Fruit fly (Drosophila melanogaster) whole organism, embryonic: ENCODE results near the gene holn1.

ENCODE experiments used
- Asciz ChIP-seq: fragments of 200-800 bp; sonication (Bioruptor generic); optimal IDR thresholded peaks from 2 replicates; lab custom pipeline; 2017; ENCODE audit warnings: missing biosample characterization, mild to moderate bottlenecking, missing genetic modification characterization, missing genetic modification reagents
- Atf6 ChIP-seq: fragments of 200-800 bp; sonication (Bioruptor generic); IDR thresholded peaks from 2 replicates; pipeline ENCODE4 v1.3.6; 2022; ENCODE audit warnings: missing biosample characterization, missing genetic modification characterization
- CG10209 ChIP-seq: fragments of 200-800 bp; sonication (Bioruptor generic); optimal IDR thresholded peaks from 3 replicates; lab custom pipeline; 2017; ENCODE audit warnings: missing biosample characterization, mild to moderate bottlenecking, missing genetic modification characterization, missing genetic modification reagents
- CG11695 ChIP-seq: fragments of 200-800 bp; sonication (Bioruptor generic); IDR thresholded peaks from 3 replicates; pipeline ENCODE4 v1.3.6; 2022; ENCODE audit warnings: missing biosample characterization, missing genetic modification characterization
- CG13296 ChIP-seq: fragments of 200-800 bp; sonication (Bioruptor generic); optimal IDR thresholded peaks from 3 replicates; lab custom pipeline; 2018; ENCODE audit warnings: missing biosample characterization, mild to moderate bottlenecking, missing genetic modification characterization
- CG14441 ChIP-seq: fragments of 200-800 bp; sonication (Bioruptor generic); IDR thresholded peaks from 2 replicates; pipeline ENCODE4 v1.3.6; 2022; ENCODE audit warnings: missing biosample characterization, missing genetic modification characterization
- CG15601 ChIP-seq: fragments of 200-800 bp; sonication (Bioruptor generic); optimal IDR thresholded peaks from 3 replicates; lab custom pipeline; 2019; ENCODE audit warnings: missing biosample characterization, mild to moderate bottlenecking, missing genetic modification characterization, moderate library complexity
- CG16779 ChIP-seq: fragments of 200-800 bp; sonication (Bioruptor generic); IDR thresholded peaks from 2 replicates; pipeline ENCODE4 v1.3.6; 2022; ENCODE audit warnings: missing biosample characterization, missing genetic modification characterization
- CG17612 ChIP-seq: fragments of 200-800 bp; sonication (Bioruptor generic); IDR thresholded peaks from 2 replicates; pipeline ENCODE4 v1.3.6; 2022; ENCODE audit warnings: missing biosample characterization, missing genetic modification characterization
- CG17912 ChIP-seq: fragments of 200-800 bp; sonication (Bioruptor generic); optimal IDR thresholded peaks from 2 replicates; lab custom pipeline; 2018; ENCODE audit warnings: missing biosample characterization, mild to moderate bottlenecking, missing genetic modification characterization
- CG2120 ChIP-seq: fragments of 200-800 bp; sonication (Bioruptor generic); optimal IDR thresholded peaks from 3 replicates; lab custom pipeline; 2016; ENCODE audit warnings: missing biosample characterization, missing genetic modification characterization
- CG31441 ChIP-seq: fragments of 200-800 bp; sonication (Bioruptor generic); IDR thresholded peaks from 2 replicates; pipeline ENCODE4 v1.3.6; 2022; ENCODE audit warnings: missing biosample characterization, missing genetic modification characterization
- CG4820 ChIP-seq: fragments of 200-800 bp; sonication (Bioruptor generic); optimal IDR thresholded peaks from 3 replicates; lab custom pipeline; 2016; ENCODE audit warnings: missing biosample characterization, missing genetic modification characterization
- CG6272 ChIP-seq: fragments of 200-800 bp; sonication (Bioruptor generic); IDR thresholded peaks from 2 replicates; pipeline ENCODE4 v1.3.6; 2022; ENCODE audit warnings: missing biosample characterization, missing genetic modification characterization
- CG6683 ChIP-seq: fragments of 200-800 bp; sonication (Bioruptor generic); optimal IDR thresholded peaks from 2 replicates; lab custom pipeline; 2017; ENCODE audit warnings: missing biosample characterization, mild to moderate bottlenecking, missing genetic modification characterization, missing genetic modification reagents
- CG7271 ChIP-seq: fragments of 200-800 bp; sonication (Bioruptor generic); optimal IDR thresholded peaks from 2 replicates; lab custom pipeline; 2018; ENCODE audit warnings: missing biosample characterization, mild to moderate bottlenecking, missing genetic modification characterization, moderate library complexity
- CG7987 ChIP-seq: fragments of 200-800 bp; sonication (Bioruptor generic); optimal IDR thresholded peaks from 2 replicates; lab custom pipeline; 2018; ENCODE audit warnings: missing biosample characterization, mild to moderate bottlenecking, missing genetic modification characterization, moderate library complexity
- CG9437 ChIP-seq: fragments of 200-800 bp; sonication (Bioruptor generic); optimal IDR thresholded peaks from 2 replicates; lab custom pipeline; 2018; ENCODE audit warnings: missing biosample characterization, mild to moderate bottlenecking, missing genetic modification characterization
- CG9727 ChIP-seq: fragments of 200-800 bp; sonication (Bioruptor generic); optimal IDR thresholded peaks from 3 replicates; lab custom pipeline; 2017; ENCODE audit warnings: missing biosample characterization, mild to moderate bottlenecking, missing genetic modification characterization
- D ChIP-seq, 2 experiments: fragments of 200-800 bp in 1 of 2; fragments of >200 bp in 1 of 2; sonication (Bioruptor generic) in 1 of 2; optimal IDR thresholded peaks; 2 replicates in 1 of 2; 3 replicates in 1 of 2; lab custom pipeline; 2017; ENCODE audit warnings: mild to moderate bottlenecking in 1 of 2, missing biosample characterization in 1 of 2, missing genetic modification characterization in 1 of 2, missing genetic modification reagents in 1 of 2
- Dek ChIP-seq: fragments of 200-800 bp; sonication (Bioruptor generic); optimal IDR thresholded peaks from 3 replicates; lab custom pipeline; 2019; ENCODE audit warnings: missing biosample characterization, mild to moderate bottlenecking, missing genetic modification characterization, moderate library complexity
- Dip2 ChIP-seq: fragments of 200-800 bp; sonication (Bioruptor generic); IDR thresholded peaks from 2 replicates; pipeline ENCODE4 v1.3.6; 2022; ENCODE audit warnings: missing biosample characterization, missing genetic modification characterization
- Fer2 ChIP-seq: fragments of 200-800 bp; sonication (Bioruptor generic); optimal IDR thresholded peaks from 2 replicates; lab custom pipeline; 2018; ENCODE audit warnings: missing biosample characterization, mild to moderate bottlenecking, missing genetic modification characterization, moderate library complexity
- Gug ChIP-seq: fragments of 200-800 bp; sonication (Bioruptor generic); IDR thresholded peaks from 4 replicates; pipeline ENCODE4 v1.3.6; 2022; ENCODE audit warnings: missing biosample characterization, missing genetic modification characterization
- HHEX ChIP-seq: fragments of 200-800 bp; sonication (Bioruptor generic); optimal IDR thresholded peaks from 3 replicates; lab custom pipeline; 2017; ENCODE audit warnings: missing biosample characterization, mild to moderate bottlenecking, missing genetic modification characterization, missing genetic modification reagents
- HLHmδ ChIP-seq: fragments of 200-800 bp; sonication (Bioruptor generic); optimal IDR thresholded peaks from 2 replicates; lab custom pipeline; 2018; ENCODE audit warnings: missing biosample characterization, mild to moderate bottlenecking, missing genetic modification characterization, moderate library complexity
- HmgD ChIP-seq: fragments of 200-800 bp; sonication (Bioruptor generic); optimal IDR thresholded peaks from 3 replicates; lab custom pipeline; 2016; ENCODE audit warnings: missing biosample characterization, missing genetic modification characterization
- Jarid2 ChIP-seq: fragments of 200-800 bp; sonication (Bioruptor generic); optimal IDR thresholded peaks from 3 replicates; lab custom pipeline; 2017; ENCODE audit warnings: mild to moderate bottlenecking, missing biosample characterization, missing genetic modification reagents, missing genetic modification characterization
- Nf-YA ChIP-seq: fragments of 200-800 bp; sonication (Bioruptor generic); IDR thresholded peaks from 2 replicates; pipeline ENCODE4 v1.3.6; 2022; ENCODE audit warnings: missing biosample characterization, missing genetic modification characterization
- Pdp1 ChIP-seq, 2 experiments: fragments of 200-800 bp; sonication (Bioruptor generic); optimal IDR thresholded peaks; 3 replicates each; lab custom pipeline; 2016; ENCODE audit warnings: missing biosample characterization in 2 of 2, missing genetic modification characterization in 2 of 2, mild to moderate bottlenecking in 1 of 2, moderate library complexity in 1 of 2
- Ravus ChIP-seq: fragments of 200-800 bp; sonication (Bioruptor generic); IDR thresholded peaks from 2 replicates; pipeline ENCODE4 v1.3.6; 2022; ENCODE audit warnings: missing biosample characterization, missing genetic modification characterization
- Tbp ChIP-seq: fragments of >200 bp; optimal IDR thresholded peaks from 2 replicates; lab custom pipeline; 2018; ENCODE audit warnings: missing biosample characterization, missing genetic modification characterization
- aop ChIP-seq: fragments of 200-800 bp; sonication (Bioruptor generic); IDR thresholded peaks from 2 replicates; pipeline ENCODE4 v1.3.6; 2022; ENCODE audit warnings: missing biosample characterization, missing genetic modification characterization
- ato ChIP-seq: fragments of 200-800 bp; sonication (Bioruptor generic); IDR thresholded peaks from 2 replicates; pipeline ENCODE4 v1.3.6; 2022; ENCODE audit warnings: missing biosample characterization, missing genetic modification characterization; ENCODE audit not compliant: partially characterized antibody
- crp ChIP-seq, 2 experiments: fragments of 200-800 bp; sonication (Bioruptor generic); optimal IDR thresholded peaks; 2 replicates in 1 of 2; 3 replicates in 1 of 2; lab custom pipeline; 2017; ENCODE audit warnings: missing biosample characterization in 2 of 2, missing genetic modification characterization in 2 of 2, mild to moderate bottlenecking in 1 of 2, moderate library complexity in 1 of 2
- eve ChIP-seq, 2 experiments: fragments of >200 bp; optimal IDR thresholded peaks; 2 replicates each; lab custom pipeline; 2017; ENCODE audit warnings: missing biosample characterization in 2 of 2, missing genetic modification characterization in 2 of 2
- gcm ChIP-seq: fragments of 200-800 bp; sonication (Bioruptor generic); optimal IDR thresholded peaks from 2 replicates; lab custom pipeline; 2019; ENCODE audit warnings: missing biosample characterization, mild to moderate bottlenecking, missing genetic modification characterization, moderate library complexity
- psq ChIP-seq: fragments of 200-800 bp; sonication (Bioruptor generic); optimal IDR thresholded peaks from 2 replicates; lab custom pipeline; 2017; ENCODE audit warnings: missing biosample characterization, missing genetic modification characterization
- repo ChIP-seq: fragments of 200-800 bp; sonication (Bioruptor generic); optimal IDR thresholded peaks from 2 replicates; lab custom pipeline; 2016; ENCODE audit warnings: missing biosample characterization, missing genetic modification characterization
- unpg ChIP-seq: fragments of 200-800 bp; sonication (Bioruptor generic); optimal IDR thresholded peaks from 3 replicates; lab custom pipeline; 2018; ENCODE audit warnings: missing biosample characterization, mild to moderate bottlenecking, missing genetic modification characterization, moderate library complexity

holn1 gene

dm6 chr2L:10474268-10474678 is 38.5 kb downstream of the holn1 start, which contains the start of gene RluA-1 (continued):
- TF ChIP-seq CG17912 (GFP tag; lab: Kevin White, UChicago): peak; percentile 98
- TF ChIP-seq Gug: peak; percentile 98
- TF ChIP-seq Pdp1 (GFP tag; optimal IDR thresholded peaks at IDR 0.05; lab: Kevin White, UChicago): peak; percentile 95 to 96
- peak; percentile 99 for TF ChIP-seq CG17612 (GFP tag; lab: Robert Waterston, UW)
- no peak for TF ChIP-seq Tbp (GFP tag; lab: Kevin White, UChicago)
- peak; percentile 99 for TF ChIP-seq CG31441 (GFP tag; lab: Robert Waterston, UW)
- TF ChIP-seq CG6683 (GFP tag; lab: Kevin White, UChicago): peak; percentile 98
- peak; percentile 29 to 75 for TF ChIP-seq crp (GFP tag; optimal IDR thresholded peaks at IDR 0.05; lab: Kevin White, UChicago)
- peak; percentile 99 for TF ChIP-seq Dek (tag; lab: Kevin White, UChicago)
- peak; percentile 96 for TF ChIP-seq CG2120 (GFP tag; lab: Kevin White, UChicago)
- peak; percentile 99 for TF ChIP-seq CG6272 (GFP tag; lab: Robert Waterston, UW)
- peak; percentile 99 for TF ChIP-seq HHEX (GFP tag; lab: Kevin White, UChicago)
- peak; percentile 99 for TF ChIP-seq Asciz
- peak; percentile 65 for TF ChIP-seq ato
- peak; percentile 94 for TF ChIP-seq Jarid2 (GFP tag; lab: Kevin White, UChicago)
- TF ChIP-seq D (optimal IDR thresholded peaks at IDR 0.05; lab: Kevin White, UChicago): no peak
- TF ChIP-seq D (GFP tag; optimal IDR thresholded peaks at IDR 0.05; lab: Kevin White, UChicago): peak; percentile 99
- TF ChIP-seq CG9727 (GFP tag; lab: Kevin White, UChicago): peak; percentile 99
- peak; percentile 97 for TF ChIP-seq CG7987 (GFP tag; lab: Kevin White, UChicago)
- TF ChIP-seq CG14441 (GFP tag; lab: Robert Waterston, UW): peak; percentile 99
- peak; percentile 99 for TF ChIP-seq CG15601
- TF ChIP-seq CG9437 (GFP tag; lab: Kevin White, UChicago): peak; percentile 97
- peak; percentile 100 for TF ChIP-seq gcm
- peak; percentile 99 for TF ChIP-seq CG10209 (GFP tag; lab: Kevin White, UChicago)
- TF ChIP-seq CG7271 (tag; lab: Kevin White, UChicago): peak; percentile 99
- TF ChIP-seq Fer2: peak; percentile 98
- TF ChIP-seq psq: peak; percentile 96
- peak; percentile 99 for TF ChIP-seq CG11695 (GFP tag; lab: Robert Waterston, UW)
- TF ChIP-seq Atf6: peak; percentile 97
- peak; percentile 75 for TF ChIP-seq repo (GFP tag; lab: Kevin White, UChicago)
- TF ChIP-seq Nf-YA (GFP tag; lab: Robert Waterston, UW): peak; percentile 75
- peak in 1 of 2 experiments; percentile 96 for TF ChIP-seq eve (GFP tag; optimal IDR thresholded peaks at IDR 0.05; lab: Kevin White, UChicago)
- TF ChIP-seq CG13296: peak; percentile 99
- peak; percentile 77; the same call in 1 of the 2 replicates for TF ChIP-seq Dip2 (GFP tag; lab: Robert Waterston, UW)
- TF ChIP-seq CG4820 (GFP tag; lab: Kevin White, UChicago): peak; percentile 99
- TF ChIP-seq unpg (GFP tag; lab: Kevin White, UChicago): peak; percentile 100
- TF ChIP-seq CG16779: peak; percentile 98
- TF ChIP-seq HLHmδ (GFP tag; lab: Kevin White, UChicago): peak; percentile 12
- peak; percentile 53 for TF ChIP-seq HmgD (GFP tag; lab: Kevin White, UChicago)
- peak; percentile 97 for TF ChIP-seq Ravus (GFP tag; lab: Robert Waterston, UW)
- peak; percentile 90 for TF ChIP-seq aop (GFP tag; lab: Robert Waterston, UW)
